Fruit fly (Drosophila melanogaster): Measurements from ENCODE around the gene p24-2.

- TF ChIP-seq usp (GFP tag; optimal IDR thresholded peaks at IDR 0.05), result no peak
- no peak for TF ChIP-seq psq (optimal IDR thresholded peaks at IDR 0.05)
- TF ChIP-seq pan (optimal IDR thresholded peaks at IDR 0.05), result no peak
- no peak for TF ChIP-seq EcR (GFP tag; optimal IDR thresholded peaks at IDR 0.05)
Observed at dm6 chr3R:9637882-9638281, 54.7 kb downstream of the p24-2 start, which contains the start of gene Dh44.
